Fruit fly (Drosophila melanogaster) whole organism, embryonic: Measurements from ENCODE around the gene CG17593.

Source experiments
- Abd-B ChIP-seq: fragments of 200-800 bp; sonication (Bioruptor generic); optimal IDR thresholded peaks from 2 replicates; lab custom pipeline; 2018; ENCODE audit warnings: missing biosample characterization, mild to moderate bottlenecking, missing genetic modification characterization, moderate library complexity
- CG10147 ChIP-seq: fragments of 200-800 bp; sonication (Bioruptor generic); optimal IDR thresholded peaks from 2 replicates; lab custom pipeline; 2019; ENCODE audit warnings: missing biosample characterization, mild to moderate bottlenecking, missing genetic modification characterization, moderate library complexity
- CG10209 ChIP-seq: fragments of 200-800 bp; sonication (Bioruptor generic); optimal IDR thresholded peaks from 3 replicates; lab custom pipeline; 2017; ENCODE audit warnings: missing biosample characterization, mild to moderate bottlenecking, missing genetic modification characterization, missing genetic modification reagents
- CG10543 ChIP-seq: fragments of 200-800 bp; sonication (Bioruptor generic); optimal IDR thresholded peaks from 3 replicates; lab custom pipeline; 2017; ENCODE audit warnings: missing biosample characterization, mild to moderate bottlenecking, missing genetic modification characterization, moderate library complexity
- CG12391 ChIP-seq: fragments of 200-800 bp; sonication (Bioruptor generic); optimal IDR thresholded peaks from 3 replicates; lab custom pipeline; 2018; ENCODE audit warnings: missing biosample characterization, mild to moderate bottlenecking, missing genetic modification characterization, moderate library complexity
- CG12659 ChIP-seq: fragments of 200-800 bp; sonication (Bioruptor generic); optimal IDR thresholded peaks from 3 replicates; lab custom pipeline; 2017; ENCODE audit warnings: mild to moderate bottlenecking, missing biosample characterization, missing genetic modification reagents, missing genetic modification characterization
- CG15011 ChIP-seq: fragments of 200-800 bp; sonication (Bioruptor generic); optimal IDR thresholded peaks from 3 replicates; lab custom pipeline; 2018; ENCODE audit warnings: missing biosample characterization, mild to moderate bottlenecking, missing genetic modification characterization
- CG17359 ChIP-seq: fragments of 200-800 bp; sonication (Bioruptor generic); optimal IDR thresholded peaks from 3 replicates; lab custom pipeline; 2018; ENCODE audit warnings: missing biosample characterization, mild to moderate bottlenecking, missing genetic modification characterization, moderate library complexity
- CG18599 ChIP-seq: fragments of 200-800 bp; sonication (Bioruptor generic); optimal IDR thresholded peaks from 3 replicates; lab custom pipeline; 2017; ENCODE audit warnings: missing biosample characterization, missing genetic modification characterization, mild to moderate bottlenecking, moderate library complexity, missing genetic modification reagents
- CG2120 ChIP-seq: fragments of 200-800 bp; sonication (Bioruptor generic); optimal IDR thresholded peaks from 3 replicates; lab custom pipeline; 2016; ENCODE audit warnings: missing biosample characterization, missing genetic modification characterization
- CG2889 ChIP-seq: fragments of 200-800 bp; sonication (Bioruptor generic); IDR thresholded peaks from 3 replicates; pipeline ENCODE4 v1.3.6; 2022; ENCODE audit warnings: missing biosample characterization, missing genetic modification characterization
- CG4707 ChIP-seq: fragments of 200-800 bp; sonication (Bioruptor generic); optimal IDR thresholded peaks from 2 replicates; lab custom pipeline; 2018; ENCODE audit warnings: missing biosample characterization, mild to moderate bottlenecking, missing genetic modification characterization, moderate library complexity
- CG4854 ChIP-seq: fragments of 200-800 bp; sonication (Bioruptor generic); optimal IDR thresholded peaks from 2 replicates; lab custom pipeline; 2016; ENCODE audit warnings: missing biosample characterization, missing genetic modification characterization, inconsistent platforms
- CG6272 ChIP-seq: fragments of 200-800 bp; sonication (Bioruptor generic); IDR thresholded peaks from 2 replicates; pipeline ENCODE4 v1.3.6; 2022; ENCODE audit warnings: missing biosample characterization, missing genetic modification characterization
- CG7786 ChIP-seq: fragments of 200-800 bp; sonication (Bioruptor generic); optimal IDR thresholded peaks from 2 replicates; lab custom pipeline; 2016; ENCODE audit warnings: missing biosample characterization, missing genetic modification characterization
- CG7987 ChIP-seq: fragments of 200-800 bp; sonication (Bioruptor generic); optimal IDR thresholded peaks from 2 replicates; lab custom pipeline; 2018; ENCODE audit warnings: missing biosample characterization, mild to moderate bottlenecking, missing genetic modification characterization, moderate library complexity
- CHES-1-like ChIP-seq: fragments of 200-800 bp; sonication (Bioruptor generic); optimal IDR thresholded peaks from 2 replicates; lab custom pipeline; 2016; ENCODE audit warnings: missing biosample characterization, missing genetic modification characterization
- CoRest ChIP-seq: fragments of 200-800 bp; sonication (Bioruptor generic); optimal IDR thresholded peaks from 3 replicates; lab custom pipeline; 2018; ENCODE audit warnings: missing biosample characterization, mild to moderate bottlenecking, missing genetic modification characterization, moderate library complexity
- Dad ChIP-seq: fragments of 200-800 bp; sonication (Bioruptor generic); optimal IDR thresholded peaks from 3 replicates; lab custom pipeline; 2016; ENCODE audit warnings: missing biosample characterization, missing genetic modification characterization
- Deaf1 ChIP-seq: fragments of 200-800 bp; optimal IDR thresholded peaks from 3 replicates; lab custom pipeline; 2019; ENCODE audit warnings: missing biosample characterization, mild to moderate bottlenecking, missing genetic modification characterization, moderate library complexity
- Doc3 ChIP-seq: fragments of 200-800 bp; sonication (Bioruptor generic); IDR thresholded peaks from 3 replicates; pipeline ENCODE4 v1.3.6; 2022; ENCODE audit warnings: missing biosample characterization, missing genetic modification characterization; ENCODE audit not compliant: partially characterized antibody
- E2f1 ChIP-seq: fragments of 200-800 bp; sonication (Bioruptor generic); IDR thresholded peaks from 2 replicates; pipeline ENCODE4 v1.3.6; 2022; ENCODE audit warnings: missing biosample characterization, missing genetic modification characterization
- Hmx ChIP-seq: fragments of 200-800 bp; sonication (Bioruptor generic); optimal IDR thresholded peaks from 2 replicates; lab custom pipeline; 2016; ENCODE audit warnings: missing biosample characterization, missing genetic modification characterization
- Hr3 ChIP-seq: fragments of 200-800 bp; sonication (Bioruptor generic); optimal IDR thresholded peaks from 3 replicates; lab custom pipeline; 2016; ENCODE audit warnings: missing biosample characterization, missing genetic modification characterization
- Hsf ChIP-seq: fragments of 200-800 bp; sonication (Bioruptor generic); optimal IDR thresholded peaks from 3 replicates; lab custom pipeline; 2016; ENCODE audit warnings: missing biosample characterization, missing genetic modification characterization
- Lim3 ChIP-seq: fragments of 200-800 bp; sonication (Bioruptor generic); IDR thresholded peaks from 2 replicates; pipeline ENCODE4 v1.3.6; 2022; ENCODE audit warnings: missing biosample characterization, missing genetic modification characterization
- Nf-YC ChIP-seq: fragments of 200-800 bp; optimal IDR thresholded peaks from 3 replicates; lab custom pipeline; 2019; ENCODE audit warnings: missing biosample characterization, mild to moderate bottlenecking, missing genetic modification characterization, moderate library complexity
- Side ChIP-seq: fragments of 200-800 bp; sonication (Bioruptor generic); optimal IDR thresholded peaks from 2 replicates; lab custom pipeline; 2016; ENCODE audit warnings: missing biosample characterization, missing genetic modification characterization
- bcd ChIP-seq: fragments of 200-800 bp; sonication (Bioruptor generic); optimal IDR thresholded peaks from 2 replicates; lab custom pipeline; 2017; ENCODE audit warnings: missing biosample characterization, mild to moderate bottlenecking, missing genetic modification characterization
- caup ChIP-seq: fragments of 200-800 bp; sonication (Bioruptor generic); optimal IDR thresholded peaks from 3 replicates; lab custom pipeline; 2017; ENCODE audit warnings: missing biosample characterization, mild to moderate bottlenecking, missing genetic modification characterization, moderate library complexity; ENCODE audit not compliant: severe bottlenecking
- chif ChIP-seq, 2 experiments: fragments of 200-800 bp; sonication (Bioruptor generic); optimal IDR thresholded peaks; 3 replicates each; lab custom pipeline; 2016; ENCODE audit warnings: missing biosample characterization in 2 of 2, missing genetic modification characterization in 2 of 2
- chn ChIP-seq: fragments of 200-800 bp; sonication (Bioruptor generic); optimal IDR thresholded peaks from 2 replicates; lab custom pipeline; 2016; ENCODE audit warnings: missing biosample characterization, missing genetic modification characterization
- danr ChIP-seq: fragments of 200-800 bp; sonication (Bioruptor generic); IDR thresholded peaks from 2 replicates; pipeline ENCODE4 v1.3.6; 2022; ENCODE audit warnings: missing biosample characterization, missing genetic modification characterization
- en ChIP-seq: fragments of 200-800 bp; sonication (Bioruptor generic); optimal IDR thresholded peaks from 2 replicates; lab custom pipeline; 2016; ENCODE audit warnings: missing biosample characterization, missing genetic modification characterization
- eve ChIP-seq, 2 experiments: fragments of >200 bp; optimal IDR thresholded peaks; 2 replicates each; lab custom pipeline; 2017; ENCODE audit warnings: missing biosample characterization in 2 of 2, missing genetic modification characterization in 2 of 2
- fd3F ChIP-seq: fragments of 200-800 bp; sonication (Bioruptor generic); optimal IDR thresholded peaks from 2 replicates; lab custom pipeline; 2018; ENCODE audit warnings: missing biosample characterization, mild to moderate bottlenecking, missing genetic modification characterization, moderate library complexity
- grau ChIP-seq: fragments of 200-800 bp; optimal IDR thresholded peaks from 3 replicates; lab custom pipeline; 2019; ENCODE audit warnings: missing biosample characterization, mild to moderate bottlenecking, missing genetic modification characterization, moderate library complexity
- gsb-n ChIP-seq: fragments of 200-800 bp; sonication (Bioruptor generic); optimal IDR thresholded peaks from 3 replicates; lab custom pipeline; 2018; ENCODE audit warnings: missing biosample characterization, mild to moderate bottlenecking, missing genetic modification characterization
- lmd ChIP-seq: fragments of 200-800 bp; sonication (Bioruptor generic); IDR thresholded peaks from 2 replicates; pipeline ENCODE4 v1.3.6; 2022; ENCODE audit warnings: missing biosample characterization, missing genetic modification characterization
- lola ChIP-seq, 3 experiments: fragments of >200 bp in 2 of 3; fragments of 200-800 bp in 1 of 3; sonication (Bioruptor generic) in 1 of 3; optimal IDR thresholded peaks; 2 replicates each; lab custom pipeline; 2017 to 2019; ENCODE audit warnings: missing biosample characterization in 3 of 3, missing genetic modification characterization in 3 of 3, mild to moderate bottlenecking in 1 of 3, moderate library complexity in 1 of 3
- nerfin-1 ChIP-seq: fragments of 200-800 bp; sonication (Bioruptor generic); optimal IDR thresholded peaks from 3 replicates; lab custom pipeline; 2019; ENCODE audit warnings: missing biosample characterization, mild to moderate bottlenecking, missing genetic modification characterization, moderate library complexity
- odd ChIP-seq: fragments of 200-800 bp; sonication (Bioruptor generic); optimal IDR thresholded peaks from 2 replicates; lab custom pipeline; 2017; ENCODE audit warnings: missing biosample characterization, mild to moderate bottlenecking, missing genetic modification characterization
- onecut ChIP-seq: fragments of 200-800 bp; sonication (Bioruptor generic); IDR thresholded peaks from 2 replicates; pipeline ENCODE4 v1.3.6; 2022; ENCODE audit warnings: missing biosample characterization, missing genetic modification characterization
- otp ChIP-seq: fragments of 200-800 bp; sonication (Bioruptor generic); IDR thresholded peaks from 3 replicates; pipeline ENCODE4, ENCODE4 v1.3.6; 2022; ENCODE audit warnings: missing biosample characterization, missing genetic modification characterization
- sc ChIP-seq, 3 experiments: fragments of >200 bp in 2 of 3; fragments of 200-800 bp in 1 of 3; sonication (Bioruptor generic) in 1 of 3; optimal IDR thresholded peaks; 2 replicates in 2 of 3; 3 replicates in 1 of 3; lab custom pipeline; 2017; ENCODE audit warnings: mild to moderate bottlenecking in 1 of 3, missing biosample characterization in 1 of 3, missing genetic modification characterization in 1 of 3, missing genetic modification reagents in 1 of 3
- schlank ChIP-seq: fragments of 200-800 bp; sonication (Bioruptor generic); optimal IDR thresholded peaks from 2 replicates; lab custom pipeline; 2018; ENCODE audit warnings: missing biosample characterization, mild to moderate bottlenecking, missing genetic modification characterization
- sens ChIP-seq: fragments of 200-800 bp; sonication (Bioruptor generic); peaks from one replicate; lab custom pipeline; 2016; ENCODE audit warnings: missing biosample characterization, missing genetic modification characterization
- sug ChIP-seq: fragments of 200-800 bp; optimal IDR thresholded peaks from 2 replicates; lab custom pipeline; 2019; ENCODE audit warnings: missing biosample characterization, mild to moderate bottlenecking, missing genetic modification characterization, moderate library complexity
- unpg ChIP-seq: fragments of 200-800 bp; sonication (Bioruptor generic); optimal IDR thresholded peaks from 3 replicates; lab custom pipeline; 2018; ENCODE audit warnings: missing biosample characterization, mild to moderate bottlenecking, missing genetic modification characterization, moderate library complexity
- yki ChIP-seq: fragments of >200 bp; optimal IDR thresholded peaks from 3 replicates; lab custom pipeline; 2018

The CG17593 gene

dm6 chr2L:3475948-3476347 lies 38.7 kb upstream of the CG17593 start (continued):
- TF ChIP-seq sens (GFP tag; lab: Kevin White, UChicago) = peak; percentile 88
- TF ChIP-seq nerfin-1 (tag; lab: Kevin White, UChicago) = no peak
- TF ChIP-seq CG6272 (GFP tag; lab: Robert Waterston, UW) = no peak
- TF ChIP-seq Hsf = peak; percentile 70
- peak; percentile 73 for TF ChIP-seq grau
- TF ChIP-seq chn (GFP tag; lab: Kevin White, UChicago) = peak; percentile 32
- peak; percentile 33 for TF ChIP-seq Nf-YC (tag; lab: Kevin White, UChicago)
- peak; percentile 74 for TF ChIP-seq CG12391 (tag; lab: Kevin White, UChicago)
- TF ChIP-seq yki (lab: Kevin White, UChicago) = no peak
- peak; percentile 46 for TF ChIP-seq caup (GFP tag; lab: Kevin White, UChicago)
- peak; percentile 25 to 34 for TF ChIP-seq chif (GFP tag; optimal IDR thresholded peaks at IDR 0.05; lab: Kevin White, UChicago)
- TF ChIP-seq onecut (GFP tag; lab: Robert Waterston, UW) = peak; percentile 20; the same call in 1 of the 2 replicates
- TF ChIP-seq unpg (GFP tag; lab: Kevin White, UChicago) = peak; percentile 57
- TF ChIP-seq CG7987 (GFP tag; lab: Kevin White, UChicago) = peak; percentile 31
- TF ChIP-seq CG18599 = peak; percentile 77
- peak; percentile 57 for TF ChIP-seq Abd-B (GFP tag; lab: Kevin White, UChicago)
- peak in 1 of 3 experiments; percentile 7 for TF ChIP-seq lola (GFP tag; optimal IDR thresholded peaks at IDR 0.05; lab: Kevin White, UChicago)
- TF ChIP-seq Dad (GFP tag; lab: Kevin White, UChicago) = no peak
- TF ChIP-seq CG2889 (GFP tag; lab: Robert Waterston, UW) = 0 out of 3 replicates have a peak, but pooled peaks have one; percentile 27
- peak; percentile 80 for TF ChIP-seq CoRest (tag; lab: Kevin White, UChicago)
- TF ChIP-seq en (GFP tag; lab: Kevin White, UChicago) = peak; percentile 18
- TF ChIP-seq fd3F (GFP tag; lab: Kevin White, UChicago) = peak; percentile 68
- peak; percentile 78 for TF ChIP-seq CG2120 (GFP tag; lab: Kevin White, UChicago)
- peak; percentile 21 for TF ChIP-seq CG4854
- TF ChIP-seq E2f1 = 0 out of 2 replicates have a peak, but pooled peaks have one; percentile 54
- TF ChIP-seq odd = peak; percentile 30
- TF ChIP-seq sug (tag; lab: Kevin White, UChicago) = peak; percentile 49
- TF ChIP-seq otp (GFP tag; lab: Robert Waterston, UW) = no peak
- peak; percentile 52 for TF ChIP-seq CG17359 (tag; lab: Kevin White, UChicago)
- no peak for TF ChIP-seq CG4707 (GFP tag; lab: Kevin White, UChicago)
- peak; percentile 76 for TF ChIP-seq lmd (GFP tag; lab: Robert Waterston, UW)
- TF ChIP-seq Hmx (GFP tag; lab: Kevin White, UChicago) = peak; percentile 53
- TF ChIP-seq CG15011 = peak; percentile 26
- peak; percentile 38 for TF ChIP-seq schlank
- TF ChIP-seq Side (GFP tag; lab: Kevin White, UChicago) = peak; percentile 17
- TF ChIP-seq Deaf1 = peak; percentile 18
- peak; percentile 47 for TF ChIP-seq CG7786
- no peak for TF ChIP-seq gsb-n (tag; lab: Kevin White, UChicago)
- peak; percentile 56; the same call in 1 of the 2 replicates for TF ChIP-seq danr (GFP tag; lab: Robert Waterston, UW)
- no peak for TF ChIP-seq Lim3 (GFP tag; lab: Robert Waterston, UW)
- no peak for TF ChIP-seq sc (optimal IDR thresholded peaks at IDR 0.05; lab: Kevin White, UChicago)
- TF ChIP-seq sc (GFP tag; optimal IDR thresholded peaks at IDR 0.05; lab: Kevin White, UChicago) = peak; percentile 16
- TF ChIP-seq CHES-1-like = peak; percentile 55
- peak; percentile 70 for TF ChIP-seq CG12659
- peak; percentile 49 for TF ChIP-seq Hr3 (GFP tag; lab: Kevin White, UChicago)
- TF ChIP-seq bcd = peak; percentile 49
- peak; percentile 62 for TF ChIP-seq CG10209 (GFP tag; lab: Kevin White, UChicago)
- peak; percentile 68 for TF ChIP-seq CG10147 (GFP tag; lab: Kevin White, UChicago)
- peak; percentile 21 for TF ChIP-seq CG10543 (GFP tag; lab: Kevin White, UChicago)
- no peak for TF ChIP-seq eve (GFP tag; optimal IDR thresholded peaks at IDR 0.05; lab: Kevin White, UChicago)
- no peak for TF ChIP-seq Doc3 (GFP tag; lab: Robert Waterston, UW)
